Fruit fly (Drosophila melanogaster) whole organism: Measurements from ENCODE around the gene gNacalpha.

Experiments used
- CG8478 ChIP-seq: fragments of >200 bp; optimal IDR thresholded peaks from 2 replicates; lab custom pipeline; 2018; ENCODE audit warnings: inconsistent platforms
- Dll ChIP-seq: fragments of >200 bp; optimal IDR thresholded peaks from 2 replicates; lab custom pipeline; 2017
- EcR ChIP-seq, 2 experiments: fragments of >200 bp; optimal IDR thresholded peaks; 2 replicates each; lab custom pipeline; 2017; ENCODE audit warnings: missing biosample characterization in 2 of 2, missing genetic modification characterization in 2 of 2, missing genetic modification reagents in 2 of 2
- pan ChIP-seq: fragments of >200 bp; optimal IDR thresholded peaks from 2 replicates; lab custom pipeline; 2017
- psq ChIP-seq: fragments of >200 bp; optimal IDR thresholded peaks from 2 replicates; lab custom pipeline; 2017
- usp ChIP-seq: fragments of >200 bp; optimal IDR thresholded peaks from 2 replicates; lab custom pipeline; 2017; ENCODE audit warnings: missing biosample characterization, missing genetic modification characterization, mixed read lengths

gNacalpha gene

DNA sequence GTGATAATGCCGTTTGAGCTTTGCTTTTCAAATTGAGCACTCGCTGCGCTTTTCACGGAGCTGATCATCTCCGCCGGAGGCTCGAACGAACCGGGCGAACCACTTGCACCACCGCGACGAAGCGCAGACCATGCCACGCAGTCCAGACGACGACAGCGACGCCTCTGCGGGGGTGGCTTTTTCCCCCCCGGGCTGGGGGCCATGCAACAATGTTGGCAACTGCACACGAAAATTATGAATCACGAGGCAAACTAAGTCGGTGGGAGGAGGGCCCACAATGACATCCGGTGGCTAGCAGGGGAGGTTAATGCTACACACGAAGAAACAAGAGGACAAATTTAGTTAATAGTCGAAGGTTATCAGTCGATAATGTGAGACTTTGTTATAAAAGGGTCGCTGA lies 19.6 kb downstream of the gNacalpha start:
- no peak for TF ChIP-seq EcR (GFP tag; optimal IDR thresholded peaks at IDR 0.05; lab: Kevin White, UChicago)
- TF ChIP-seq CG8478 (lab: Kevin White, UChicago) = no peak
- no peak for TF ChIP-seq pan (lab: Kevin White, UChicago)
- TF ChIP-seq psq (lab: Kevin White, UChicago) = no peak
- TF ChIP-seq usp (GFP tag; lab: Kevin White, UChicago) = no peak
- no peak for TF ChIP-seq Dll (lab: Kevin White, UChicago)

DNA sequence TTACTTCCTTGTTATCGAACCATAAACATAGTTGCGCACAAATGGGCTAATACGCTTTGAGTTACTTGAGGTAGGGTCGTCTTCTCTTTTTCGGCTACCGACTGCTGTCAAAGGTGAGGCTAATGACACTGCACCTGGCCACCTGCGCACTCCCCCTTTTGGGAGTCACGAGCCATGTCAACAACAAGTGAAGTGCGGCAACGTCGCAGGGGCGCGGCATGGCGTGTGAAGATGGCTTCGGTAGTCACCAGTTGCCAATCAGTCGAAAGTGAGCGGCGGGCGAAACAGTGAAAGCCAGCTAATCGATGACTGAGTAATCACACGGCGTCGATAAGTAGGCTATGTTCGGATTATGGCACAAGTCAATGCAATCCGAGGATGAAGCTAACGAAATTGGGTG lies 20.5 kb downstream of the gNacalpha start:
- TF ChIP-seq EcR (GFP tag; optimal IDR thresholded peaks at IDR 0.05; lab: Kevin White, UChicago) = no peak
- no peak for TF ChIP-seq Dll (lab: Kevin White, UChicago)
- no peak for TF ChIP-seq psq (lab: Kevin White, UChicago)
- TF ChIP-seq pan (lab: Kevin White, UChicago) = no peak
- TF ChIP-seq usp (GFP tag; lab: Kevin White, UChicago) = no peak

DNA sequence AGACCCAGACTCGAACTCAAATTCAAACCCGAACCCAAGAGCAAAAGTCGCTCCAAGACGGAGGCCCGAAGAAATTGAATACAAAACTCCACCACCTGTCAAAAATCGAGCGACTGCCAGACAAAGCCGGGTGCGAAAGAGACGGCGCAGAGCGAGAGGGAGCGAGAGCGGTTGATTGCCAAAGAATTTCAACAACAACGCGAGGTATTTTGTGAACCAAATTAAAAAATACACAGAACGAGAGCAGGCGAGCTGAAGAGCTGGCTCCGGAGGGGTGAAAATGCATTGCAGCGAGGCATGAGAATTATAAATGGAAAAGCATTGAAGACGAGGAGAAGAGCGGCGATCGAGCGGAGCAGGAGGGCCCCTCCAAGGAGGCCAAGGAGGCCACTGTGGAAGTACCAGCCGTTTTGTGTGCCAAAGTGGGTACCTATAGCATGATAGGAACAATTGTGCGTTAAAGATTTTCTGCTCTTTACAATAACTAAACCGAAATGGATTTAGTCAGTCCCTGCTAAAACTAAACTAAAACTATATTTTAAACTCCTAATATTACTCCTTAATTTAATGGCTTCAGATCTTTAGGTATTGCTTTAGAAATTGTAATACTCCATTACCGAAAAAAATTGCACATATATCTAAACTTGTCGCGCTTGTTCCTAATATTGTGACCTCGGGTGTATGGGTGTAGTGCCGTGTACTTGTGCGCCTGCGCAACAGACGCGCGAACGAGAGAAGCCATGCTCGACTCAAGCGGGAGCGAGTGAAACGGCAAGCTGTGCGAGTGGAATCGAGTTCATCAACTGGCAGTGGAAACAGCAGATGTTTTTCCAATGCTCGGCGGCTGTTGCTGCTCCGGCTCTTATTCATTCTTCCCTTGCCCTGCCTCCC lies 25.7 kb downstream of the gNacalpha start:
- TF ChIP-seq pan (lab: Kevin White, UChicago) = no peak
- TF ChIP-seq psq (lab: Kevin White, UChicago) = no peak
- peak in 1 of 2 experiments; percentile 24 for TF ChIP-seq EcR (GFP tag; optimal IDR thresholded peaks at IDR 0.05; lab: Kevin White, UChicago)
- peak; percentile 32 for TF ChIP-seq Dll (lab: Kevin White, UChicago)
- TF ChIP-seq CG8478 (lab: Kevin White, UChicago) = no peak
- no peak for TF ChIP-seq usp (GFP tag; lab: Kevin White, UChicago)

DNA sequence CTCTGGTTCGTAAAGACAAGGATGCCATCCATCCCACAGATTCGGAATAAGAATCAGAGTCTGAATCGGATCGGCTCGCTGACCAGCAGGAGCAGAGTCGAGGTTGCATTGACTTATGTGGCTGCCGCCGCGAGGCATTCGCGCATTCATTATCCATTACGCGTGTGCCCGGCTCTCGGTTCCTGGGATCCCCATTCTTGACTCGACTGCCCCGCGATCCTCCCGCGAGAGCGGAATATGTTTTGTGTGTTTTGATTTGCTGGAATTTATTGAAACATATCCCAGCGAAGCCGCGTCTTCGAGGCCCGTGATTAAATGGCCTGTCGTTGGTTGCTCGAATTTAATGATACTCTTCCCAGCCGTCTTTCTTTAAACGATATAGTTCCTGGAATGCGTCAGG lies 26.6 kb downstream of the gNacalpha start:
- TF ChIP-seq usp (GFP tag; lab: Kevin White, UChicago) = no peak
- no peak for TF ChIP-seq psq (lab: Kevin White, UChicago)
- no peak for TF ChIP-seq Dll (lab: Kevin White, UChicago)
- TF ChIP-seq pan (lab: Kevin White, UChicago) = no peak
- TF ChIP-seq EcR (GFP tag; optimal IDR thresholded peaks at IDR 0.05; lab: Kevin White, UChicago) = no peak
- TF ChIP-seq CG8478 (lab: Kevin White, UChicago) = no peak

DNA sequence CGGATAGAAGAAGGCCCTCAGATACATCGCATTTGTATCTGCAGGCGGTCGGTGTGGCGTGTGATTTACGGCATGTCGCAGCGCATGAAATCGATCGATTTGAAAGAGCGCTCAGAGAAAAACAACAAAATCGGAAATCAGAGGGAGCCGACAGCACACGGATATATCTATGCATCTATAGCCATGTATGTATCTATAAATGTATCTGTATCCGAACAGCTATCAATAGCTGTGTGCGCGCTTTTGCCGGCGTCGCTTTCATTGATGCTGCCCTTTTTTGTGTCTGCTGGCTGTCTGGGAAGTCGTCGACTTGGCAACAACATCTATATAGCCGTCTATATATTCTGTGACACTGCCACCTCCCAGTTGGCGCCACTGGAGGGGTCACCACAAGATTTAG lies 27.5 kb downstream of the gNacalpha start:
- TF ChIP-seq pan (lab: Kevin White, UChicago) (no peak), psq (lab: Kevin White, UChicago) (no peak), CG8478 (lab: Kevin White, UChicago) (no peak), usp (GFP tag; lab: Kevin White, UChicago) (no peak), EcR (GFP tag; optimal IDR thresholded peaks at IDR 0.05; lab: Kevin White, UChicago) (no peak), Dll (lab: Kevin White, UChicago) (no peak)

DNA sequence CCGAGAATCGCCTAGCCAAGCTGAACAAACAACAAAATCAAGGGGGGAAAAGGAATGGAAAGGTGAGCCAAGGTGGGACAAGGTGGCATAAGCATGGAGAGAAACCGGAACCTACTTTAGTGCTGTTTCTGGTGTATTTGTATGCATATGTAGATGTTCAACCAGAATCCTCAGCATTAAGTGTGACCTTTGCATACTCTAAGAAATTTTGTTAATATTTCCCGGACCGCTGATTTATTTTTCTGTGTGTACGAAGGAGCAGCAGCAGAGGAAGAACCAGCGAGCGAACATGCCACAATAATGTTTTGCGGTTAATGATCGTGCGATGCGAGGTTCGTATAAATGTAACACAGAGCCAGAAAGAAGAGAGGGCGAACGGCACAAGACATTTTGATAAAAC lies 28.0 kb downstream of the gNacalpha start:
- TF ChIP-seq Dll (lab: Kevin White, UChicago) (no peak), CG8478 (lab: Kevin White, UChicago) (no peak), EcR (GFP tag; optimal IDR thresholded peaks at IDR 0.05; lab: Kevin White, UChicago) (no peak), pan (lab: Kevin White, UChicago) (no peak), psq (lab: Kevin White, UChicago) (no peak), usp (GFP tag; lab: Kevin White, UChicago) (no peak)

DNA sequence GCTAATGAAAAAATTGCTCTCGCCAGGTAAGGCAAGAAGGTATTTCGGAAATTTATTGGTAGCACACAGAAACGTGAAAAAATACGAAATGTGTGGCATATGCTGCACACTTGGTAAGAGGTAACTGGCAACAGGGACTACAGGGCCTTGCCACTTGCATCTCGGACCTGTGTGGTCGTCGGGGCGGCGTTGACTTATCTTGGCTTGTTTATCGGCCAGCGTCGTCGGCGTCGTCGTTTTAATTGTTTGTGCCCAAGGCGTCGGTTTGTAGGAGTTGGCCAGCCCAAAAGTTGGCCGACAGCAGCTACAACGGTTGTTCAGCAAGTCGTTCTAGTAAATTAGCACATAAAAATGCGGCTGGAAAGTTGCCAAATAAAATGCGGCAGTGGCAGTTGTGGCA lies 29.3 kb downstream of the gNacalpha start:
- TF ChIP-seq usp (GFP tag; lab: Kevin White, UChicago) (no peak), Dll (lab: Kevin White, UChicago) (no peak), EcR (GFP tag; optimal IDR thresholded peaks at IDR 0.05; lab: Kevin White, UChicago) (no peak), pan (lab: Kevin White, UChicago) (no peak), CG8478 (lab: Kevin White, UChicago) (no peak), psq (lab: Kevin White, UChicago) (no peak)

DNA sequence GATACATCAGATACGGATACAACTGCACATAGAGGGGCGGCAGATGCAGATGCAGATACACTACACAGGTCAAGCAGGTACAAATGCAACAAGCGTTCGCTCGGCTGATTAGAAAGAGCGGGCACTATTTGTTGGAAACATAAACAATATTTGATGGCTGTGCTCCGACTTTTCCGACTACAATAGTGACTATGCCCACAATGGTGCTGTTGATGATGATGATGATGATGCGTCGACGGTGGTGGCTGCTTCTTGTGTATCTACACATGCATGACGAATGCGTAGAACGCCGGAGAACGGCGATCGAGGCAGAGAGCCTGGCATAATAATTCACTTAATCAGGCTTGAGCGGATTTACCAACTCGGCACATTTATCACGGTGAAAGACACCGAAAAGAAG lies 31.0 kb downstream of the gNacalpha start:
- TF ChIP-seq pan (lab: Kevin White, UChicago) = no peak
- no peak for TF ChIP-seq EcR (GFP tag; optimal IDR thresholded peaks at IDR 0.05; lab: Kevin White, UChicago)
- TF ChIP-seq psq (lab: Kevin White, UChicago) = no peak
- no peak for TF ChIP-seq usp (GFP tag; lab: Kevin White, UChicago)
- no peak for TF ChIP-seq CG8478 (lab: Kevin White, UChicago)
- no peak for TF ChIP-seq Dll (lab: Kevin White, UChicago)

DNA sequence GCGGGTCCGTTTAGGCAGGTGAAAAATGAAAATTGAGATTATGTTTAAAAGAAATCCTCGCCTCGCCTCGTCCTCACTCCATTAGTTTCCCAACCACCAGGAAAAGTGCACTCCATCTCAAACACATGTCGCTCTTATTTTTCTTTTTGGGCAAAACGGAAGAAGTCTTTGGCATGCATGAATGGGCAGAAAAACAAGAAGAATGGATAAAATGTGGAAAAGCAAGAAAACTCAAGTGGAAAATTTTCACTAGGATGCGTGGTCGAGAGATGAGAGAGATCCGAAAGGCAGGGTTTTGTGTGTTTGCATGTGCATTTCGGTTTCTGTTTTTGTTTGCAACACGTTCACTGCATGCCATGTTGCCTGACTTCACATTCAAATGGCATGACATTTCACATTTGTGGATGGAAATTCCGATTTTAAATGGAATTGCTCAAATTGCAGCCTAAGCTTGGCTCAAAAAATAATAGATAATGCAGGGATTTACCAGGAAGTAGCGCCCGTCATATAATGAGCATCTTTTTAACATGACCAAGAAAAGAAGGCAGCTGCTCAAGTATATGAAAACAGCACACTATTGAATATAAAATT lies 31.6 kb downstream of the gNacalpha start:
- TF ChIP-seq Dll (lab: Kevin White, UChicago) (no peak), EcR (GFP tag; optimal IDR thresholded peaks at IDR 0.05; lab: Kevin White, UChicago) (no peak), pan (lab: Kevin White, UChicago) (no peak), psq (lab: Kevin White, UChicago) (no peak), usp (GFP tag; lab: Kevin White, UChicago) (no peak), CG8478 (lab: Kevin White, UChicago) (no peak)

DNA sequence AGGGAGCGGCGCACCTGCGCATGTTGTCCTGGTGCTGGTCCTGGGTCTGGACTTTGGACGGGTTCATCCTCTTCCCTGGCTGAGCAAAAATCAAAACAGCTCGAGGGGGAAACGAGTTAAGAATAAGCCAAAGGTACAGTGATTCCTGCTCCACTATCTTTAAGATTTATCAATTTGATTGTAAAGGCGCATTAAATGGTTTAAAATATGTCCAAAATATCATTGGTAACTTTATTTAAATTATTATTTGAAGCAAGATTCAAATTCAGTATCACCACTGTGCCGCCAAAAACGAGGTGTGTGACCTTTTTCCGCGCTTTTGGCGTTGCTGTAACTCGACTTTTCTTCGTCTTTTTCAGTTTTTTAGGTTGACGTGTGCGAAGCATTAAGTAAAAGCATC lies 32.4 kb downstream of the gNacalpha start:
- TF ChIP-seq EcR (GFP tag; optimal IDR thresholded peaks at IDR 0.05; lab: Kevin White, UChicago) (no peak), pan (lab: Kevin White, UChicago) (no peak), CG8478 (lab: Kevin White, UChicago) (no peak), psq (lab: Kevin White, UChicago) (no peak), Dll (lab: Kevin White, UChicago) (no peak), usp (GFP tag; lab: Kevin White, UChicago) (no peak)

DNA sequence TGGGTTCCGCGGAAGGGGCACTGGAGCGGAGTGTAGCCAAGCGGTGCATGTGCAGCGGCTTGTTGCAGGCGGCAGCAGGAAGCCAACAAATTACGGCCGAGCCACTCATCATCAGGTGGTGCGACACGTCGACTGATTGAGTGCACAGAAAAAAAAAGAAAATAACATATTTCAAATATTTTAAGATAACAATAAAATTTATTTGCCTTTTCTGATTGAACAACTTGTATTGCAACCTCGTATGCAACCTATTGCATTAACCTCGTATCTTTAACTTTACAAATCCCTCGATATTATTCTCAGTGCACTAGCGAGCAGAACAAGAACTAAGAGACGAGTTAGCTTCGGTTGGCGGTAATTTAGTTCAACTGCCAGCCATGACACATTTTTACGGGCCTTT lies 33.3 kb downstream of the gNacalpha start:
- TF ChIP-seq usp (GFP tag; lab: Kevin White, UChicago) (no peak), pan (lab: Kevin White, UChicago) (no peak)
